Worm (Caenorhabditis elegans) whole organism, midembryonic: ENCODE data around the gene F07C4.10.

Source experiments
- T22C8.4 ChIP-seq: fragments of 200-800 bp; sonication (Bioruptor generic); IDR thresholded peaks from 2 replicates; pipeline ENCODE4 v1.3.6; 2022; ENCODE audit warnings: missing genetic modification characterization, missing compliant biosample characterization
- cog-1 ChIP-seq: sonication (generic microtip); optimal IDR thresholded peaks from 2 replicates; lab custom pipeline; 2016; ENCODE audit warnings: missing genetic modification characterization, missing compliant biosample characterization
- flt-1 ChIP-seq: fragments of 200-800 bp; sonication (Bioruptor generic); IDR thresholded peaks from 2 replicates; pipeline ENCODE4 v1.3.6; 2022; ENCODE audit warnings: missing genetic modification characterization, missing compliant biosample characterization
- klf-2 ChIP-seq: fragments of 200-800 bp; sonication (Bioruptor generic); conservative IDR thresholded peaks from 2 replicates; pipeline ENCODE4 v1.3.6; 2022; ENCODE audit warnings: missing genetic modification reagents, missing genetic modification characterization, missing compliant biosample characterization
- med-1 ChIP-seq: sonication (generic microtip); optimal IDR thresholded peaks from 2 replicates; lab custom pipeline; 2017; ENCODE audit warnings: missing genetic modification characterization, mild to moderate bottlenecking, missing compliant biosample characterization, antibody characterized with exemption, missing genetic modification reagents; ENCODE audit not compliant: insufficient read depth
- ref-1 ChIP-seq: fragments of 200-800 bp; sonication (Bioruptor generic); conservative IDR thresholded peaks from 2 replicates; pipeline ENCODE4 v1.3.6; 2022; ENCODE audit warnings: missing genetic modification reagents, missing genetic modification characterization, missing compliant biosample characterization
- tab-1 ChIP-seq: fragments of 200-800 bp; sonication (Bioruptor generic); IDR thresholded peaks from 2 replicates; pipeline ENCODE4 v1.3.6; 2022; ENCODE audit warnings: missing genetic modification characterization, missing compliant biosample characterization
- ztf-23 ChIP-seq: fragments of 200-800 bp; sonication (Bioruptor generic); IDR thresholded peaks from 2 replicates; pipeline ENCODE4 v1.3.6; 2022; ENCODE audit warnings: missing genetic modification reagents, missing genetic modification characterization, missing compliant biosample characterization
- ztf-29 ChIP-seq: fragments of 200-800 bp; sonication (Bioruptor generic); IDR thresholded peaks from 2 replicates; pipeline ENCODE4 v1.3.6; 2022; ENCODE audit warnings: missing genetic modification reagents, missing genetic modification characterization, missing compliant biosample characterization

The F07C4.10 gene

DNA sequence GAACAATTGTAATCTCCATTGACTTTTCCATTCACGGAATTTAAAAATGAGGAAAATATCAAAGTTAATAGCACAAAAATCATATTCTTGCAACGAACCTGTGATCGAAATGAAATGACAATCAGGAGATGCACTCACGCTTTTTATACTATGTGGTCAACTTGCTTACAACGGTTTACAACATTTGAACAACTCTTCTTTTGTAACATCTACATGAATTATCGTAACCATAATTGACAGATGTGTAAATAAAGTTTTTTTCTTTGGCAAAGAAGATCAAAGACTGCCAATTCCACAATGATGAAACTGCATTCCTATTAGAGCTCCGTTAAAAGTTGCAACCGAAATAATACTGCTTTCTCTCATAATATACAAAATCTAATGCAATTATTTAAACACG lies at the start of gene F07C4.10:
F07C4.10 (minus strand) TSS at position 101 of the 400 bp plus-strand sequence.
- TF ChIP-seq ref-1 (no peak), flt-1 (GFP tag; lab: Robert Waterston, UW) (no peak), klf-2 (GFP tag; lab: Robert Waterston, UW) (no peak), med-1 (GFP tag; lab: Kevin White, UChicago) (no peak), ztf-29 (GFP tag; lab: Robert Waterston, UW) (no peak), T22C8.4 (GFP tag; lab: Robert Waterston, UW) (no peak), cog-1 (tag; lab: Kevin White, UChicago) (no peak), ztf-23 (no peak), tab-1 (GFP tag; lab: Robert Waterston, UW) (no peak)

DNA sequence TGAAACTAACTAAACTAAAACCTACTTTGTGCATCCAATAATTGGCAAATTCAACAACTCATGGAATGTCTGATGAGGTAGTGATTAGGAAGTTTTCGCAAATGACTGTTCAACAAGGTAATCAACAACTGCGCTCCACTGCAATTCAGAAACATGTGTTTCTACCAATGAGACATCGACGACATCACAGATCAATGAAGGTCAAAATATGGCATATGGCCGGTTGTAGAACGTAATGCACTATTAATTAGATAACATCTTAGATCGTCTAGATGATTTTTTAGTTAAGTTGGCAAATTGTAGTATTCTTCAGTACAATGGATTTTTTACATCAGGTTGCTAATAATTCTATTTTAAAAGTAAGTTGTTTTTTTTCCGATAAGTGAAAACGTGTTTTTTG lies 46.5 kb upstream of the F07C4.10 start, which contains the start of the genes nhr-94 and nhr-152:
nhr-94 (minus strand) TSS at position 147 of the 400 bp plus-strand sequence.
nhr-152 (plus strand) TSS at position 162 of the 400 bp plus-strand sequence.
- no peak for TF ChIP-seq ref-1
- TF ChIP-seq ztf-29 (GFP tag; lab: Robert Waterston, UW): no peak
- no peak for TF ChIP-seq tab-1 (GFP tag; lab: Robert Waterston, UW)
- TF ChIP-seq ztf-23: no peak
- TF ChIP-seq klf-2 (GFP tag; lab: Robert Waterston, UW): no peak
- no peak for TF ChIP-seq med-1 (GFP tag; lab: Kevin White, UChicago)
- TF ChIP-seq T22C8.4 (GFP tag; lab: Robert Waterston, UW): no peak
- no peak for TF ChIP-seq cog-1 (tag; lab: Kevin White, UChicago)
- no peak for TF ChIP-seq flt-1 (GFP tag; lab: Robert Waterston, UW)

DNA sequence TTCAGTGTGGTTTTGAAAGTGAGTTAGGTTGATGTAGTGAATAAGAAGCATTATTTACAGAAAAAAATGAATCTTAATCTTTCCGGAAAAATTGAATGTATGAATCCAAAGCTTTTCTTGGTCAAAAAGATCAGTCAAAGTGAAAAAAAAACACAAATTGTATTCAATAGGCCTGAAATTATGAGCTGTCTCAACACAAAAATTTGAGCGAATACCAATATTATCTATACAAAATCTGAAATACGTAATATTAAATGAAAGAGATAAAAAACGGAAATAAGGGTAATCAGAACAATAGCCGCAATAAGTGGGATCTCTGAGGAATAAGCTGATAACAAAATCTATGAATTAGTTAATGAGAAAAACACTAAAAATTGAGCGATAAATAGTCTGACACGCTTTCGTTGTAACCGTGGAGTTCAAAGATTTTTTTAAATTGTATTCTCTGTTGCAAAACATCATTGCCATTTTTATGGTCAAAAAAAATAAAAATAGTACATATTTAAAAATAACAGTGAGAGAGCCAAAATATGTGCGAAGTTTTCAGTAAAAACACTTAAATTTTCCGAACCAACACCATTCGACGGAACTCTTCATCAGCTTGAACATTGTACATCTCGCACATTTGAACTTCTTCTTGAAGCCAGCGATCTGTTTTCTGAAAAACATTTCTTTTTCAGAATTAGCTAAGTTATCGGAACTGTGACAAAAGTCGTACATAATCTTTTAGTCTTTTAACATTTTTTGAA lies 44.4 kb upstream of the F07C4.10 start, which contains the start of gene sre-11:
sre-11 (minus strand) TSS at position 51 of the 749 bp plus-strand sequence.
- TF ChIP-seq flt-1 (GFP tag; lab: Robert Waterston, UW) (no peak), ztf-23 (no peak), T22C8.4 (GFP tag; lab: Robert Waterston, UW) (no peak), klf-2 (GFP tag; lab: Robert Waterston, UW) (no peak), cog-1 (tag; lab: Kevin White, UChicago) (no peak), med-1 (GFP tag; lab: Kevin White, UChicago) (no peak), ref-1 (no peak), tab-1 (GFP tag; lab: Robert Waterston, UW) (no peak), ztf-29 (GFP tag; lab: Robert Waterston, UW) (no peak)

DNA sequence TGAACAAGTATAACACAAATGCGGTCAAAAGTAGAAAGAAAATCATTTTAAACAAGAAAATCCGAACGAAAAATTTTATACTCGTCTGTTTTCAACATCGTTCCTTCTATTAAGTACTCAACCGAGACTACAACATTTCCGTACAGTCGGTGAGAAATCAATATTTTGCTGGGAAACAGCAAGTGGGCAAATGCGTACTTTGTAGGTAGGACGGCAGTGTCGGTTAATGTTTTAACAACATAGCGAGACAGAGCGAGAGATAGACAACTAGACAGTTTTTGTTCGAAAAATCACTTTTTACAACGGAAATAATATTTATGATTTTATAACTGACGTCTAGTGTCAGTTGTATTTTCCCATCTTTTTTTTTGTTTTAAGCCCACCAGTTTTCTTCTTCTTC lies 41.7 kb upstream of the F07C4.10 start, which contains the start of gene cyp-33A1:
cyp-33A1 (minus strand) TSS at position 72 of the 400 bp plus-strand sequence.
- TF ChIP-seq flt-1 (GFP tag; lab: Robert Waterston, UW): no peak
- TF ChIP-seq ztf-29 (GFP tag; lab: Robert Waterston, UW): no peak
- no peak for TF ChIP-seq cog-1 (tag; lab: Kevin White, UChicago)
- no peak for TF ChIP-seq T22C8.4 (GFP tag; lab: Robert Waterston, UW)
- no peak for TF ChIP-seq ztf-23
- TF ChIP-seq ref-1: no peak
- no peak for TF ChIP-seq klf-2 (GFP tag; lab: Robert Waterston, UW)
- TF ChIP-seq tab-1 (GFP tag; lab: Robert Waterston, UW): no peak
- TF ChIP-seq med-1 (GFP tag; lab: Kevin White, UChicago): no peak

- TF ChIP-seq ztf-23 (no peak), med-1 (GFP tag; lab: Kevin White, UChicago) (no peak), tab-1 (GFP tag; lab: Robert Waterston, UW) (no peak), T22C8.4 (GFP tag; lab: Robert Waterston, UW) (no peak), ztf-29 (GFP tag; lab: Robert Waterston, UW) (no peak)
Observed at ce11 chrV:7675904-7676303, 36.2 kb upstream of the F07C4.10 start, which contains the start of gene C12D5.3. Gene C12D5.3, plus strand, starts transcription at chrV:7676204.

- TF ChIP-seq cog-1 (tag; lab: Kevin White, UChicago): no peak
- no peak for TF ChIP-seq T22C8.4 (GFP tag; lab: Robert Waterston, UW)
- TF ChIP-seq tab-1 (GFP tag; lab: Robert Waterston, UW): no peak
- TF ChIP-seq med-1 (GFP tag; lab: Kevin White, UChicago): no peak
- TF ChIP-seq ref-1: no peak
- no peak for TF ChIP-seq flt-1 (GFP tag; lab: Robert Waterston, UW)
- TF ChIP-seq ztf-23: no peak
- TF ChIP-seq ztf-29 (GFP tag; lab: Robert Waterston, UW): no peak
- TF ChIP-seq klf-2 (GFP tag; lab: Robert Waterston, UW): no peak
Observed at ce11 chrV:7672258-7672657, 32.6 kb upstream of the F07C4.10 start, which contains the start of gene C12D5.4. Gene C12D5.4, plus strand, starts transcription at chrV:7672558.

- no peak for TF ChIP-seq ztf-29 (GFP tag; lab: Robert Waterston, UW)
- no peak for TF ChIP-seq klf-2 (GFP tag; lab: Robert Waterston, UW)
- no peak for TF ChIP-seq cog-1 (tag; lab: Kevin White, UChicago)
- TF ChIP-seq T22C8.4 (GFP tag; lab: Robert Waterston, UW): no peak
- no peak for TF ChIP-seq med-1 (GFP tag; lab: Kevin White, UChicago)
- no peak for TF ChIP-seq ztf-23
- TF ChIP-seq flt-1 (GFP tag; lab: Robert Waterston, UW): no peak
- TF ChIP-seq ref-1: no peak
- TF ChIP-seq tab-1 (GFP tag; lab: Robert Waterston, UW): no peak
Observed at ce11 chrV:7667940-7668339, 28.3 kb upstream of the F07C4.10 start, which contains the start of gene C12D5.5. Gene C12D5.5, plus strand, starts transcription at chrV:7668240.

- TF ChIP-seq med-1 (GFP tag; lab: Kevin White, UChicago): no peak
- no peak for TF ChIP-seq tab-1 (GFP tag; lab: Robert Waterston, UW)
- TF ChIP-seq T22C8.4 (GFP tag; lab: Robert Waterston, UW): no peak
- TF ChIP-seq ztf-23: no peak
- TF ChIP-seq cog-1 (tag; lab: Kevin White, UChicago): no peak
- TF ChIP-seq flt-1 (GFP tag; lab: Robert Waterston, UW): no peak
- no peak for TF ChIP-seq ref-1
- TF ChIP-seq klf-2 (GFP tag; lab: Robert Waterston, UW): no peak
- no peak for TF ChIP-seq ztf-29 (GFP tag; lab: Robert Waterston, UW)
Observed at ce11 chrV:7653567-7653966, 13.9 kb upstream of the F07C4.10 start, which contains the start of gene srh-200. Gene srh-200, minus strand, starts transcription at chrV:7653667.
